Fruit fly (Drosophila melanogaster) whole organism, embryonic: ENCODE results near the gene CG6724.

Source experiments
- Atf3 ChIP-seq: fragments of 200-800 bp; sonication (Bioruptor generic); optimal IDR thresholded peaks from 3 replicates; lab custom pipeline; 2016; ENCODE audit warnings: missing biosample characterization, missing genetic modification characterization
- Blimp-1 ChIP-seq: fragments of 200-800 bp; sonication (Bioruptor generic); optimal IDR thresholded peaks from 3 replicates; lab custom pipeline; 2018; ENCODE audit warnings: missing biosample characterization, missing genetic modification characterization, mild to moderate bottlenecking, moderate library complexity, missing genetic modification reagents
- CG10431 ChIP-seq: fragments of 200-800 bp; sonication (Bioruptor generic); optimal IDR thresholded peaks from 3 replicates; lab custom pipeline; 2018; ENCODE audit warnings: missing biosample characterization, mild to moderate bottlenecking, missing genetic modification characterization
- CG15514 ChIP-seq: fragments of 200-800 bp; sonication (Bioruptor generic); optimal IDR thresholded peaks from 3 replicates; lab custom pipeline; 2017; ENCODE audit warnings: missing biosample characterization, missing genetic modification characterization, mild to moderate bottlenecking, moderate library complexity, missing genetic modification reagents
- CG1832 ChIP-seq: fragments of 200-800 bp; sonication (Bioruptor generic); optimal IDR thresholded peaks from 2 replicates; lab custom pipeline; 2017; ENCODE audit warnings: missing biosample characterization, mild to moderate bottlenecking, missing genetic modification characterization, inconsistent platforms
- CG18619 ChIP-seq: fragments of 200-800 bp; sonication (Bioruptor generic); optimal IDR thresholded peaks from 3 replicates; lab custom pipeline; 2017; ENCODE audit warnings: missing biosample characterization, mild to moderate bottlenecking, missing genetic modification characterization
- CG30431 ChIP-seq: fragments of 200-800 bp; sonication (Bioruptor generic); optimal IDR thresholded peaks from 2 replicates; lab custom pipeline; 2017; ENCODE audit warnings: missing biosample characterization, missing genetic modification characterization
- CG3281 ChIP-seq: fragments of 200-800 bp; sonication (Bioruptor generic); optimal IDR thresholded peaks from 3 replicates; lab custom pipeline; 2017; ENCODE audit warnings: missing biosample characterization, mild to moderate bottlenecking, missing genetic modification characterization
- CG33557 ChIP-seq: fragments of 200-800 bp; sonication (Bioruptor generic); optimal IDR thresholded peaks from 2 replicates; lab custom pipeline; 2019; ENCODE audit warnings: missing biosample characterization, mild to moderate bottlenecking, missing genetic modification characterization, moderate library complexity
- CG34422 ChIP-seq: fragments of 200-800 bp; sonication (Bioruptor generic); IDR thresholded peaks from 3 replicates; pipeline ENCODE4 v1.3.6; 2022; ENCODE audit warnings: missing biosample characterization, missing genetic modification characterization
- CG3838 ChIP-seq: fragments of 200-800 bp; sonication (Bioruptor generic); optimal IDR thresholded peaks from 3 replicates; lab custom pipeline; 2016; ENCODE audit warnings: missing biosample characterization, missing genetic modification characterization
- CG42726 ChIP-seq: fragments of 200-800 bp; sonication (Bioruptor generic); IDR thresholded peaks from 2 replicates; pipeline ENCODE4 v1.3.6; 2022; ENCODE audit warnings: missing biosample characterization, missing genetic modification characterization; ENCODE audit not compliant: partially characterized antibody
- CG6791 ChIP-seq: fragments of 200-800 bp; sonication (Bioruptor generic); IDR thresholded peaks from 3 replicates; pipeline ENCODE4 v1.3.6; 2022; ENCODE audit warnings: missing biosample characterization, missing genetic modification characterization; ENCODE audit not compliant: partially characterized antibody
- CG7556 ChIP-seq: fragments of 200-800 bp; sonication (Bioruptor generic); optimal IDR thresholded peaks from 2 replicates; lab custom pipeline; 2017; ENCODE audit warnings: missing biosample characterization, mild to moderate bottlenecking, missing genetic modification characterization
- CG7963 ChIP-seq: fragments of 200-800 bp; sonication (Bioruptor generic); IDR thresholded peaks from 3 replicates; pipeline ENCODE4 v1.3.6; 2022; ENCODE audit warnings: missing biosample characterization, missing genetic modification characterization; ENCODE audit not compliant: partially characterized antibody
- CG9609 ChIP-seq: fragments of 200-800 bp; sonication (Bioruptor generic); optimal IDR thresholded peaks from 3 replicates; lab custom pipeline; 2016; ENCODE audit warnings: missing biosample characterization, missing genetic modification characterization
- CG9876 ChIP-seq: fragments of 200-800 bp; sonication (Bioruptor generic); optimal IDR thresholded peaks from 2 replicates; lab custom pipeline; 2016; ENCODE audit warnings: missing biosample characterization, missing genetic modification characterization
- CoRest ChIP-seq: fragments of 200-800 bp; sonication (Bioruptor generic); optimal IDR thresholded peaks from 3 replicates; lab custom pipeline; 2018; ENCODE audit warnings: missing biosample characterization, mild to moderate bottlenecking, missing genetic modification characterization, moderate library complexity
- Deaf1 ChIP-seq: fragments of 200-800 bp; optimal IDR thresholded peaks from 3 replicates; lab custom pipeline; 2019; ENCODE audit warnings: missing biosample characterization, mild to moderate bottlenecking, missing genetic modification characterization, moderate library complexity
- Dfd ChIP-seq, 2 experiments: fragments of >200 bp; optimal IDR thresholded peaks; 2 replicates each; lab custom pipeline; 2017; ENCODE audit warnings: missing biosample characterization in 2 of 2, missing genetic modification characterization in 2 of 2
- Drgx ChIP-seq: fragments of 200-800 bp; sonication (Bioruptor generic); IDR thresholded peaks from 2 replicates; pipeline ENCODE4 v1.3.6; 2022; ENCODE audit warnings: missing biosample characterization, missing genetic modification characterization
- Fer2 ChIP-seq: fragments of 200-800 bp; sonication (Bioruptor generic); optimal IDR thresholded peaks from 2 replicates; lab custom pipeline; 2018; ENCODE audit warnings: missing biosample characterization, mild to moderate bottlenecking, missing genetic modification characterization, moderate library complexity
- NC2α ChIP-seq: fragments of 200-800 bp; sonication (Bioruptor generic); optimal IDR thresholded peaks from 2 replicates; lab custom pipeline; 2016; ENCODE audit warnings: missing biosample characterization, missing genetic modification characterization
- Trl ChIP-seq, 3 experiments: fragments of >200 bp in 2 of 3; fragments of 200-800 bp in 1 of 3; sonication (Bioruptor generic) in 1 of 3; optimal IDR thresholded peaks; 2 replicates in 1 of 3; 3 replicates in 2 of 3; lab custom pipeline; 2016 to 2017; ENCODE audit warnings: missing biosample characterization in 1 of 3, missing genetic modification characterization in 1 of 3
- aop ChIP-seq: fragments of 200-800 bp; sonication (Bioruptor generic); IDR thresholded peaks from 2 replicates; pipeline ENCODE4 v1.3.6; 2022; ENCODE audit warnings: missing biosample characterization, missing genetic modification characterization
- cato ChIP-seq: fragments of 200-800 bp; sonication (Bioruptor generic); optimal IDR thresholded peaks from 2 replicates; lab custom pipeline; 2016; ENCODE audit warnings: missing biosample characterization, missing genetic modification characterization, borderline replicate concordance
- chinmo ChIP-seq: fragments of 200-800 bp; sonication (Bioruptor generic); IDR thresholded peaks from 4 replicates; pipeline ENCODE4 v1.3.6; 2022; ENCODE audit warnings: missing biosample characterization, missing genetic modification characterization; ENCODE audit not compliant: partially characterized antibody
- chn ChIP-seq: fragments of 200-800 bp; sonication (Bioruptor generic); optimal IDR thresholded peaks from 2 replicates; lab custom pipeline; 2016; ENCODE audit warnings: missing biosample characterization, missing genetic modification characterization
- crp ChIP-seq, 2 experiments: fragments of 200-800 bp; sonication (Bioruptor generic); optimal IDR thresholded peaks; 2 replicates in 1 of 2; 3 replicates in 1 of 2; lab custom pipeline; 2017; ENCODE audit warnings: missing biosample characterization in 2 of 2, missing genetic modification characterization in 2 of 2, mild to moderate bottlenecking in 1 of 2, moderate library complexity in 1 of 2
- en ChIP-seq: fragments of 200-800 bp; sonication (Bioruptor generic); optimal IDR thresholded peaks from 2 replicates; lab custom pipeline; 2016; ENCODE audit warnings: missing biosample characterization, missing genetic modification characterization
- fd64A ChIP-seq: fragments of 200-800 bp; sonication (Bioruptor generic); optimal IDR thresholded peaks from 3 replicates; lab custom pipeline; 2018; ENCODE audit warnings: missing biosample characterization, mild to moderate bottlenecking, missing genetic modification characterization
- fd96Cb ChIP-seq: fragments of 200-800 bp; sonication (Bioruptor generic); optimal IDR thresholded peaks from 2 replicates; lab custom pipeline; 2018; ENCODE audit warnings: missing biosample characterization, mild to moderate bottlenecking, missing genetic modification characterization, moderate library complexity
- ham ChIP-seq: fragments of 200-800 bp; sonication (Bioruptor generic); IDR thresholded peaks from 2 replicates; pipeline ENCODE4 v1.3.6; 2022; ENCODE audit warnings: missing biosample characterization, missing genetic modification characterization
- nau ChIP-seq: fragments of 200-800 bp; sonication (Bioruptor generic); optimal IDR thresholded peaks from 3 replicates; lab custom pipeline; 2017; ENCODE audit warnings: missing biosample characterization, mild to moderate bottlenecking, missing genetic modification characterization, missing genetic modification reagents
- onecut ChIP-seq: fragments of 200-800 bp; sonication (Bioruptor generic); IDR thresholded peaks from 2 replicates; pipeline ENCODE4 v1.3.6; 2022; ENCODE audit warnings: missing biosample characterization, missing genetic modification characterization
- pho ChIP-seq: fragments of 200-800 bp; sonication (Bioruptor generic); optimal IDR thresholded peaks from 2 replicates; lab custom pipeline; 2016; ENCODE audit warnings: missing biosample characterization, missing genetic modification characterization
- stwl ChIP-seq: fragments of 200-800 bp; sonication (Bioruptor generic); optimal IDR thresholded peaks from 3 replicates; lab custom pipeline; 2018; ENCODE audit warnings: missing biosample characterization, mild to moderate bottlenecking, missing genetic modification characterization, moderate library complexity
- tna ChIP-seq: fragments of 200-800 bp; sonication (Bioruptor generic); IDR thresholded peaks from 2 replicates; pipeline ENCODE4 v1.3.6; 2022; ENCODE audit warnings: missing biosample characterization, missing genetic modification characterization; ENCODE audit not compliant: partially characterized antibody
- trh ChIP-seq: fragments of 200-800 bp; sonication (Bioruptor generic); optimal IDR thresholded peaks from 2 replicates; lab custom pipeline; 2016; ENCODE audit warnings: missing biosample characterization, missing genetic modification characterization
- tup ChIP-seq: fragments of 200-800 bp; sonication (Bioruptor generic); optimal IDR thresholded peaks from 2 replicates; lab custom pipeline; 2016; ENCODE audit warnings: missing biosample characterization, mild to moderate bottlenecking, missing genetic modification characterization, moderate library complexity
- tx ChIP-seq: fragments of 200-800 bp; sonication (Bioruptor generic); optimal IDR thresholded peaks from 2 replicates; lab custom pipeline; 2016; ENCODE audit warnings: missing biosample characterization, missing genetic modification characterization

CG6724 gene

DNA sequence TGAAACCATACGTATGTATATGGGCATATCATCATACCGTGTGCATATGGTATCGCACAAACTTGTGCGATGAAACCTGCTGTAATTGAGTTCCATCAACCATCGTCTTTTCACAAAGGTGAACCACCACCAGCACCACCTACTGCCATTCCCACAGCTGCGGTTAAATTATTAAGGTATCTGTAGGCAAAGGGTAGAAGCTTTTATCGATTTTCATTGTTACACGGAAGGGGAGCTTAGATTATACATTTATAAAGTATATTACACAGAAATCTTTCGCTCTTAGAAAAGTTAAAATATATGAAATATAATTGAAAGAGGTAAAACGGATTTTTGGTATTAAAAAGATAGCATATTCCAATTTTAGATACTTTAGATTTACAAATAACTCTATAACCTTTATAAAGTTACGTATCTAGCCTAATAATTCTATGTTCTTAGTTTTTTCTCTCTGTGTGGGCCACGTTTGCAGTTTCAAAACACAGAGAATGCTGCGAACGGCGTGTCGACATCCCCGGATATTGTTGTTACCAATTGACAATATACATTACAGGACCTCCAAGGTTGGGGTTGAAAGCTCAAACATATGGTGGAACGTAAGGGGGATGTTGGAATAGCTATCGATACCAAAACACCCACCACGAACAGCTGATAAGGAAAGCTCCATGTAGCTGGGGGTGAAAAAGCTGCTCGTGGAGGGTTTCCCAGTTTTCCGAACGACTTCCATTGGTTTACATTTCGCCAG lies 9.2 kb downstream of the CG6724 start, which contains the start of gene CG6495 (continued):
- TF ChIP-seq chn (GFP tag; lab: Kevin White, UChicago), result no peak

- TF ChIP-seq tx, result no peak
- 0 out of 2 replicates have a peak, but pooled peaks have one; percentile 31 for TF ChIP-seq Drgx (GFP tag; lab: Robert Waterston, UW)
- no peak for TF ChIP-seq CG18619 (GFP tag; lab: Kevin White, UChicago)
- TF ChIP-seq stwl (tag; lab: Kevin White, UChicago), result peak; percentile 33
Measured at dm6 chr2L:10759624-10760023, 10.1 kb downstream of the CG6724 start.

DNA sequence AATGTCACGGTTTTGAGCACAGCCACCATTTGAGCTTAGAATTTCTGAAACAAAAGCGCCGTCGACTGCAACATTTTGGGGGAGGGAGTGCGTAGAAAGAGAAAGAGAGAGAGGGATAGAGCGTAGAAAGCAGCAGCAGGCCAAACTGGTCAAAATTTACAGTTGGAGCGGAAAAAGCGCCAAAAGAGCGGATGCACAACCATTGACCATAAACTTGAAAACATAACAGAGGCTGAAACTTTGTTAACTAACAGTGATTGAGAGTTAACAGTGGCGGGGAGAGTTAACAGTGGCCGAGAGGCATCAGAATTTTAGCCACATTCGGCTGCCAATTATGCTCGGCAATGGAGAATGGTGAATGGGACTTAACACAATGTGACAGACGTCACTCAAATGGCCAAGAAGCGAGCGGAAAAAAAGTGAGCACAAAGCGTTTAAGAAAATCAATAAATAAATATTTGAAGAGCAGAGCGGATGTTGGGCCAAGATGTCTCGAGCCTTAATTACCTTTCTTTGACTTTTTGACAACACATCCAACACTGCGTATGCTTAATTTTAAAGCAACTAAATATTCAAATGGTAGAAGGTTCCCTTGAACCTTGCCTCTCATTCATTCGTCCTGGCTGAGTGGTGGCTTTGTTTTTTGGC lies 12.6 kb downstream of the CG6724 start:
- TF ChIP-seq onecut (GFP tag; lab: Robert Waterston, UW), result peak; percentile 71; the same call in 1 of the 2 replicates
- TF ChIP-seq Trl (optimal IDR thresholded peaks at IDR 0.05; lab: Kevin White, UChicago), result peak; percentile 69 to 88
- no peak for TF ChIP-seq Trl (GFP tag; optimal IDR thresholded peaks at IDR 0.05; lab: Kevin White, UChicago)
- TF ChIP-seq aop, result no peak
- no peak for TF ChIP-seq CG3281 (GFP tag; lab: Kevin White, UChicago)
- peak; percentile 24; the same call in 1 of the 4 replicates for TF ChIP-seq chinmo (GFP tag; lab: Robert Waterston, UW)
- no peak for TF ChIP-seq Atf3 (GFP tag; lab: Kevin White, UChicago)
- TF ChIP-seq Deaf1 (tag; lab: Kevin White, UChicago), result peak; percentile 52

dm6 chr2L:10756049-10756448 lies 13.7 kb downstream of the CG6724 start, which contains the start of gene CG17124:
CG17124 (minus strand) TSS chr2L:10756325.
- TF ChIP-seq aop (no peak), CG30431 (no peak), cato (GFP tag; lab: Kevin White, UChicago) (no peak), CG9876 (peak; percentile 19), CG1832 (GFP tag; lab: Kevin White, UChicago) (no peak), tna (peak; percentile 49; the same call in 1 of the 2 replicates), Dfd (GFP tag; optimal IDR thresholded peaks at IDR 0.05; lab: Kevin White, UChicago) (no peak), CoRest (no peak), CG42726 (GFP tag; lab: Robert Waterston, UW) (peak; percentile 64; the same call in 1 of the 2 replicates), CG34422 (peak; percentile 75; the same call in 1 of the 3 replicates), ham (GFP tag; lab: Robert Waterston, UW) (no peak), CG10431 (no peak), pho (GFP tag; lab: Kevin White, UChicago) (no peak), tup (GFP tag; lab: Kevin White, UChicago) (no peak), Blimp-1 (GFP tag; lab: Kevin White, UChicago) (peak; percentile 9), CG7556 (GFP tag; lab: Kevin White, UChicago) (no peak), CG15514 (GFP tag; lab: Kevin White, UChicago) (peak; percentile 43), crp (GFP tag; optimal IDR thresholded peaks at IDR 0.05; lab: Kevin White, UChicago) (no peak), CG6791 (peak; percentile 48; the same call in 2 of the 3 replicates), nau (peak; percentile 54), CG3838 (GFP tag; lab: Kevin White, UChicago) (no peak), CG7963 (GFP tag; lab: Robert Waterston, UW) (0 out of 3 replicates have a peak, but pooled peaks have one; percentile 17), fd96Cb (tag; lab: Kevin White, UChicago) (no peak), fd64A (GFP tag; lab: Kevin White, UChicago) (peak; percentile 39), CG9609 (no peak), en (no peak), NC2α (GFP tag; lab: Kevin White, UChicago) (no peak), trh (GFP tag; lab: Kevin White, UChicago) (no peak), Fer2 (tag; lab: Kevin White, UChicago) (no peak), CG33557 (GFP tag; lab: Kevin White, UChicago) (peak; percentile 1)
